Worm (Caenorhabditis elegans): ENCODE data around the gene nep-9.

Gene nep-9

ce11 chrII:3399212-3399611 lies at the start of gene nep-9:
TSS of gene nep-9 (minus strand) at chrII:3399312.
- no peak for TF ChIP-seq ref-1 (GFP tag; conservative IDR thresholded peaks at IDR 0.05)
- no peak for TF ChIP-seq ztf-23 (GFP tag; IDR thresholded peaks at IDR 0.05)
- TF ChIP-seq T22C8.4 (GFP tag; IDR thresholded peaks at IDR 0.05): no peak
- no peak for TF ChIP-seq med-1 (GFP tag; optimal IDR thresholded peaks at IDR 0.05; ENCODE audit: insufficient read depth)
- TF ChIP-seq tab-1 (GFP tag; IDR thresholded peaks at IDR 0.05): no peak
- TF ChIP-seq flt-1 (GFP tag; IDR thresholded peaks at IDR 0.05): no peak
- no peak for TF ChIP-seq klf-2 (GFP tag; conservative IDR thresholded peaks at IDR 0.05)

- no peak for TF ChIP-seq med-1 (GFP tag; optimal IDR thresholded peaks at IDR 0.05; ENCODE audit: insufficient read depth)
- TF ChIP-seq tab-1 (GFP tag; IDR thresholded peaks at IDR 0.05): no peak
These were observed 49.7 kb upstream of the nep-9 start, which contains the start of gene C16C8.25 for ce11 chrII:3448776-3449280. TSS of gene C16C8.25 (plus strand) at chrII:3449230.

DNA sequence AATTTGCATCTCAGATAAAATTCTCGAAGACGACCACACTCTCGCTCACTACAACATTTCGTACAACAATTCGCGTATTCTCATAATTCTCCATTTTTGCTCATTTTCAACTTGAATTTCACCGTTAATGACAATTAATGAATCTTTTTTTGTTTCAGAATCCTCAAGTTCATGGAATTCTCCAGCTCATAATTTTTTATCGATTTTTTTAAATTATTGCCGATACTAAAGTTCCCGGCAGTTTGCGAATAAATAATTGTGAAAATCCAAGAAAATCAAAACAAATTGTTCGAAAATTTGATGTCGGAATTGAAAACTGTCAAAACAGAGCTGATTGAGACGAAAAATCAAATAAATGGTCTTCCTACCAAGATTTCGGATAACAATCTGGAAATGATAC lies 48.8 kb upstream of the nep-9 start, which contains the start of gene C16C8.21:
C16C8.21 (plus strand) TSS at position 301 of the 400 bp plus-strand sequence.
- TF ChIP-seq ztf-23 (GFP tag; IDR thresholded peaks at IDR 0.05): no peak
- TF ChIP-seq med-1 (GFP tag; optimal IDR thresholded peaks at IDR 0.05; ENCODE audit: insufficient read depth): no peak
- no peak for TF ChIP-seq flt-1 (GFP tag; IDR thresholded peaks at IDR 0.05)
- TF ChIP-seq T22C8.4 (GFP tag; IDR thresholded peaks at IDR 0.05): no peak
- TF ChIP-seq ztf-29 (GFP tag; IDR thresholded peaks at IDR 0.05): no peak
- no peak for TF ChIP-seq klf-2 (GFP tag; conservative IDR thresholded peaks at IDR 0.05)
- no peak for TF ChIP-seq tab-1 (GFP tag; IDR thresholded peaks at IDR 0.05)
- no peak for TF ChIP-seq ref-1 (GFP tag; conservative IDR thresholded peaks at IDR 0.05)
- no peak for TF ChIP-seq cog-1 (tag; optimal IDR thresholded peaks at IDR 0.05)

ce11 chrII:3446647-3447046 lies 47.5 kb upstream of the nep-9 start, which contains the start of the genes C16C8.20 and gldi-6:
TSS of gene C16C8.20 (plus strand) at chrII:3446947.
TSS of gene gldi-6 (plus strand) at chrII:3446947.
- TF ChIP-seq ref-1 (GFP tag; conservative IDR thresholded peaks at IDR 0.05) (no peak), flt-1 (GFP tag; IDR thresholded peaks at IDR 0.05) (no peak)

ce11 chrII:3445285-3445806 lies 46.2 kb upstream of the nep-9 start, which contains the start of the genes C16C8.5 and C16C8.16:
TSS of gene C16C8.5 (minus strand) at chrII:3445385.
TSS of gene C16C8.16 (plus strand) at chrII:3445756.
- TF ChIP-seq klf-2 (GFP tag; conservative IDR thresholded peaks at IDR 0.05): no peak
- no peak for TF ChIP-seq tab-1 (GFP tag; IDR thresholded peaks at IDR 0.05)
- TF ChIP-seq ztf-29 (GFP tag; IDR thresholded peaks at IDR 0.05): no peak
- no peak for TF ChIP-seq T22C8.4 (GFP tag; IDR thresholded peaks at IDR 0.05)
- no peak for TF ChIP-seq ztf-23 (GFP tag; IDR thresholded peaks at IDR 0.05)

ce11 chrII:3444280-3444679 lies 45.2 kb upstream of the nep-9 start, which contains the start of gene C16C8.4:
TSS of gene C16C8.4 (minus strand) at chrII:3444380.
- TF ChIP-seq ref-1 (GFP tag; conservative IDR thresholded peaks at IDR 0.05): no peak
- TF ChIP-seq ztf-23 (GFP tag; IDR thresholded peaks at IDR 0.05): no peak
- TF ChIP-seq med-1 (GFP tag; optimal IDR thresholded peaks at IDR 0.05; ENCODE audit: insufficient read depth): no peak
- no peak for TF ChIP-seq klf-2 (GFP tag; conservative IDR thresholded peaks at IDR 0.05)
- no peak for TF ChIP-seq cog-1 (tag; optimal IDR thresholded peaks at IDR 0.05)
- no peak for TF ChIP-seq tab-1 (GFP tag; IDR thresholded peaks at IDR 0.05)
- no peak for TF ChIP-seq T22C8.4 (GFP tag; IDR thresholded peaks at IDR 0.05)
- TF ChIP-seq ztf-29 (GFP tag; IDR thresholded peaks at IDR 0.05): no peak

DNA sequence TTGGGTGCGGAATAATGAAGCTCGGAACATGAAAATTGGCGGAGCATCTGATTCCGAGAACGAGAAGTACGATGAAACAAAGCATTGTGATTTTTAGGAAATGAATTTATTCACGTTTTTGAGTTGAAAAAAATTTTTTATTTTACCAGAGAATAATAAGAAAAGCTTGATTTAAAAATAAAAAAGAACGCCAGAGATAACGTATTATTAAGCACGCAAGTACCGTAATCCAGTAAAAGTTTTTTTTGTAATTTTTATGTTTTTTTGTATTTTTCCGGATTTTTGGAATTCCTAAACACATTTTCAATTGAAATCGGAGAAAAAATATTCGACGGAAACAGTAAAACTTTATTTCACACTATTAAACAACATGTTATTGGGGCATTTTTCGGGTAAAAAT lies 44.0 kb upstream of the nep-9 start, which contains the start of gene C16C8.22:
C16C8.22 (minus strand) TSS at position 101 of the 400 bp plus-strand sequence.
- TF ChIP-seq ref-1 (GFP tag; conservative IDR thresholded peaks at IDR 0.05): no peak
- no peak for TF ChIP-seq cog-1 (tag; optimal IDR thresholded peaks at IDR 0.05)
- no peak for TF ChIP-seq med-1 (GFP tag; optimal IDR thresholded peaks at IDR 0.05; ENCODE audit: insufficient read depth)
- no peak for TF ChIP-seq ztf-23 (GFP tag; IDR thresholded peaks at IDR 0.05)
- TF ChIP-seq klf-2 (GFP tag; conservative IDR thresholded peaks at IDR 0.05): no peak
- no peak for TF ChIP-seq tab-1 (GFP tag; IDR thresholded peaks at IDR 0.05)
- no peak for TF ChIP-seq T22C8.4 (GFP tag; IDR thresholded peaks at IDR 0.05)

ce11 chrII:3441377-3441776 lies 42.3 kb upstream of the nep-9 start, which contains the start of gene C16C8.27:
TSS of gene C16C8.27 (plus strand) at chrII:3441677.
- TF ChIP-seq ztf-29 (GFP tag; IDR thresholded peaks at IDR 0.05) (no peak), cog-1 (tag; optimal IDR thresholded peaks at IDR 0.05) (no peak), T22C8.4 (GFP tag; IDR thresholded peaks at IDR 0.05) (no peak), flt-1 (GFP tag; IDR thresholded peaks at IDR 0.05) (no peak), tab-1 (GFP tag; IDR thresholded peaks at IDR 0.05) (no peak), klf-2 (GFP tag; conservative IDR thresholded peaks at IDR 0.05) (no peak), med-1 (GFP tag; optimal IDR thresholded peaks at IDR 0.05; ENCODE audit: insufficient read depth) (no peak), ztf-23 (GFP tag; IDR thresholded peaks at IDR 0.05) (no peak), ref-1 (GFP tag; conservative IDR thresholded peaks at IDR 0.05) (no peak)

ce11 chrII:3440641-3440926 lies 41.5 kb upstream of the nep-9 start, which contains the start of gene C16C8.17:
TSS of gene C16C8.17 (plus strand) at chrII:3440827.
- TF ChIP-seq ref-1 (GFP tag; conservative IDR thresholded peaks at IDR 0.05): no peak
- TF ChIP-seq tab-1 (GFP tag; IDR thresholded peaks at IDR 0.05): no peak
- no peak for TF ChIP-seq flt-1 (GFP tag; IDR thresholded peaks at IDR 0.05)
- no peak for TF ChIP-seq T22C8.4 (GFP tag; IDR thresholded peaks at IDR 0.05)
- TF ChIP-seq ztf-23 (GFP tag; IDR thresholded peaks at IDR 0.05): no peak
- TF ChIP-seq klf-2 (GFP tag; conservative IDR thresholded peaks at IDR 0.05): no peak
- TF ChIP-seq med-1 (GFP tag; optimal IDR thresholded peaks at IDR 0.05; ENCODE audit: insufficient read depth): no peak
- TF ChIP-seq cog-1 (tag; optimal IDR thresholded peaks at IDR 0.05): no peak
- TF ChIP-seq ztf-29 (GFP tag; IDR thresholded peaks at IDR 0.05): no peak

- TF ChIP-seq tab-1 (GFP tag; IDR thresholded peaks at IDR 0.05) (no peak), med-1 (GFP tag; optimal IDR thresholded peaks at IDR 0.05; ENCODE audit: insufficient read depth) (no peak), ztf-29 (GFP tag; IDR thresholded peaks at IDR 0.05) (no peak), ref-1 (GFP tag; conservative IDR thresholded peaks at IDR 0.05) (no peak), klf-2 (GFP tag; conservative IDR thresholded peaks at IDR 0.05) (no peak), flt-1 (GFP tag; IDR thresholded peaks at IDR 0.05) (no peak), ztf-23 (GFP tag; IDR thresholded peaks at IDR 0.05) (no peak), cog-1 (tag; optimal IDR thresholded peaks at IDR 0.05) (no peak), T22C8.4 (GFP tag; IDR thresholded peaks at IDR 0.05) (no peak)
These were observed 40.9 kb upstream of the nep-9 start for ce11 chrII:3439842-3440640.

Data from whole organism, midembryonic.